Worm (Caenorhabditis elegans): ENCODE data around the gene W07G4.5.

DNA sequence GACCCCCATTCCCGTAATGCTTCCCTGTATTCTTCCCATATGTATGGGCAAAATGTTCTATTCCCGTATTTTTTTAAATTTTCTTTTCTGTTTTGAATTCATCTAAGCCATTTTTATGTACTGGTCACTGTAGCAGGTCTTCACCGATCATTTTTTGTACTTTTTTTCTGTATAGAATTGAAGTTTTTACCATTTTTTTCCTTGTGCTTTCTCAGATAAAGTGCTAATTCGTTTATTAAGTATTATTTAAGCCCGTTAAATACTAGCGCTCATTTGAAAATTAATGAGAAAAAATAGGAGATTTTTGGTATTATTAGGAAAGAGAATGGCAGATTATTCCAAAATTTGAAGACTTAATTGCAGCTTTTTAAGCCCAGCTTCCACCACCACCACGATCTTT is 41.0 kb upstream of the W07G4.5 start:
- TF ChIP-seq tab-1 (GFP tag; IDR thresholded peaks at IDR 0.05): no peak
- TF ChIP-seq ref-1 (GFP tag; conservative IDR thresholded peaks at IDR 0.05): no peak
- TF ChIP-seq cog-1 (tag; optimal IDR thresholded peaks at IDR 0.05): no peak
- TF ChIP-seq flt-1 (GFP tag; IDR thresholded peaks at IDR 0.05): no peak
- TF ChIP-seq ztf-29 (GFP tag; IDR thresholded peaks at IDR 0.05): no peak
- no peak for TF ChIP-seq T22C8.4 (GFP tag; IDR thresholded peaks at IDR 0.05)

Data from whole organism, midembryonic.